Fruit fly (Drosophila melanogaster): ENCODE data around the gene CG34174.

The CG34174 gene

DNA sequence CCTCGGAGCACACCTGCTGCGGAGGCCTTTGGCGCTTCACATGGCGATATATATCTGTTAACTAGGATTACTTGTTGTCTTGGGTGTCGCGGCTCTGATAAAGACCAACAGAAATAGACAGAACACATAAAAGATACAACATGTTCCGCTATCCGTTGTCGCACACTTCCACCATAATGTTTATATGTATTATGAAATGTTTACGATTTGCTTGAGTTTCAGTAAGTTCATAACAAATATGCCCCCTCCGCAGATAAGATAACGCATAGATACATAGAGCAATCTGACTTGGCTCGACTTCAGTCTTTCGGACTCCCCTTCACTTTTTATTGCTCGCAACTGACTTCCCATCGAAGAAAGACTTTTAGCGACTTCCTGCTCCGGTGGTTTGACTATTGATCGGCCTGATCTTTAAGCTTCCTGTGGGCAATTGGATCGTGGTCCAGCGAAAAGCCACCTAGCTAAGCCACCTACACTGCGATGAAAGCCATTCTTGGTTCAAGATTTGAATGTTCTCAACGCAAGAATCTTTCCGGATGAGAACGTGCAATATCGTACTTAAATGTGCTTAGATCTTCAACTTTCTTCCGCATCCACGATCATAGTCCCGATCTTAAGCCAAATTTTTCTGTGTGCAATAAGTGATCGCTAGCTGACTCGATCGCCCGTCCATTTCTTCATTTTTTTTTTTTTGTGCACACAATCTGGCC is 45.7 kb upstream of the CG34174 start (continued):
- TF ChIP-seq CG4730 (GFP tag; IDR thresholded peaks at IDR 0.05) (no peak), CG8765 (GFP tag; IDR thresholded peaks at IDR 0.05) (no peak), wek (GFP tag; optimal IDR thresholded peaks at IDR 0.05) (peak; percentile 73), caup (GFP tag; optimal IDR thresholded peaks at IDR 0.05; ENCODE audit: severe bottlenecking) (peak; percentile 69), CG17568 (GFP tag; optimal IDR thresholded peaks at IDR 0.05) (peak; percentile 74), Hand (GFP tag; optimal IDR thresholded peaks at IDR 0.05) (no peak), gcm (GFP tag; optimal IDR thresholded peaks at IDR 0.05) (peak; percentile 45), CG17186 (GFP tag; optimal IDR thresholded peaks at IDR 0.05) (no peak), chif (GFP tag; optimal IDR thresholded peaks at IDR 0.05) (no peak), phol (tag; optimal IDR thresholded peaks at IDR 0.05) (no peak), CG11560 (tag; IDR thresholded peaks at IDR 0.05) (no peak), pan (optimal IDR thresholded peaks at IDR 0.05) (no peak), pan (GFP tag; optimal IDR thresholded peaks at IDR 0.05 in 1 of 2, IDR thresholded peaks at IDR 0.05 in 1 of 2) (peak in 1 of 2 experiments; percentile 41), inv (GFP tag; IDR thresholded peaks at IDR 0.05; ENCODE audit: partially characterized antibody) (no peak), maf-S (GFP tag; optimal IDR thresholded peaks at IDR 0.05) (no peak), nerfin-1 (tag; optimal IDR thresholded peaks at IDR 0.05) (peak; percentile 10), Sin3A (optimal IDR thresholded peaks at IDR 0.05) (no peak), tll (GFP tag; optimal IDR thresholded peaks at IDR 0.05) (no peak), CrebB (tag; optimal IDR thresholded peaks at IDR 0.05) (peak; percentile 62), CG11695 (GFP tag; IDR thresholded peaks at IDR 0.05) (no peak), CG2116 (GFP tag; optimal IDR thresholded peaks at IDR 0.05) (no peak), Neu2 (GFP tag; optimal IDR thresholded peaks at IDR 0.05; ENCODE audit: borderline replicate concordance) (no peak), CG12744 (GFP tag; optimal IDR thresholded peaks at IDR 0.05) (no peak), MESR4 (GFP tag; optimal IDR thresholded peaks at IDR 0.05) (no peak), CG32532 (GFP tag; IDR thresholded peaks at IDR 0.05) (no peak), CG14014 (GFP tag; IDR thresholded peaks at IDR 0.05) (no peak; the same call in 1 of the 2 replicates), scrt (GFP tag; optimal IDR thresholded peaks at IDR 0.05) (peak; percentile 48), dysf (GFP tag; IDR thresholded peaks at IDR 0.05) (no peak), Gsc (GFP tag; IDR thresholded peaks at IDR 0.05) (no peak), CG3163 (GFP tag; optimal IDR thresholded peaks at IDR 0.05) (no peak), CG11504 (tag; optimal IDR thresholded peaks at IDR 0.05) (peak; percentile 7), CG12155 (GFP tag; optimal IDR thresholded peaks at IDR 0.05) (no peak), B-H1 (GFP tag; IDR thresholded peaks at IDR 0.05) (no peak), Opbp (GFP tag; IDR thresholded peaks at IDR 0.05; ENCODE audit: partially characterized antibody) (no peak), salm (tag; optimal IDR thresholded peaks at IDR 0.05) (peak; percentile 75), CG1832 (GFP tag; optimal IDR thresholded peaks at IDR 0.05) (no peak), fd3F (GFP tag; optimal IDR thresholded peaks at IDR 0.05) (no peak), CG10431 (GFP tag; optimal IDR thresholded peaks at IDR 0.05) (no peak), eyg (GFP tag; optimal IDR thresholded peaks at IDR 0.05) (no peak), gem (tag; optimal IDR thresholded peaks at IDR 0.05) (peak; percentile 29), btn (GFP tag; optimal IDR thresholded peaks at IDR 0.05) (no peak), dimm (GFP tag; IDR thresholded peaks at IDR 0.05) (no peak), Hsf (GFP tag; optimal IDR thresholded peaks at IDR 0.05) (no peak), CG11247 (GFP tag; IDR thresholded peaks at IDR 0.05) (no peak), Hr3 (GFP tag; optimal IDR thresholded peaks at IDR 0.05) (no peak), shn (GFP tag; optimal IDR thresholded peaks at IDR 0.05) (no peak), TFAM (GFP tag; optimal IDR thresholded peaks at IDR 0.05) (no peak), sqz (GFP tag; optimal IDR thresholded peaks at IDR 0.05) (no peak), rib (GFP tag; IDR thresholded peaks at IDR 0.05) (no peak), gsb-n (tag; optimal IDR thresholded peaks at IDR 0.05) (no peak)

All from whole organism, embryonic.